Worm (Caenorhabditis elegans): ENCODE measurements around the gene ncx-5.
A peak's percentile ranks its signal among the peaks of the same experiment; 100 is the strongest.

ncx-5 gene

ce11 chrV:10501295-10501694 lies 11.4 kb upstream of the ncx-5 start, which contains the start of gene C35A5.3:
Gene C35A5.3 (minus strand): TSS chrV:10501395.
- no peak for TF ChIP-seq ztf-25 (GFP tag; IDR thresholded peaks at IDR 0.05)
- TF ChIP-seq ztf-6 (GFP tag; IDR thresholded peaks at IDR 0.05): no peak
- no peak for TF ChIP-seq lir-1 (GFP tag; conservative IDR thresholded peaks at IDR 0.05)
- no peak for TF ChIP-seq sea-2 (GFP tag; IDR thresholded peaks at IDR 0.05)
- TF ChIP-seq lag-1 (GFP tag; IDR thresholded peaks at IDR 0.05): no peak
- TF ChIP-seq F33H1.4 (GFP tag; IDR thresholded peaks at IDR 0.05): no peak
- TF ChIP-seq egl-44 (GFP tag; IDR thresholded peaks at IDR 0.05): no peak
- no peak for TF ChIP-seq ceh-91 (GFP tag; IDR thresholded peaks at IDR 0.05)
- TF ChIP-seq repo-1 (tag; optimal IDR thresholded peaks at IDR 0.05): no peak
- TF ChIP-seq zim-3 (tag; optimal IDR thresholded peaks at IDR 0.05): no peak
- no peak for TF ChIP-seq Y53F4B.3 (GFP tag; IDR thresholded peaks at IDR 0.05)
- TF ChIP-seq fkh-3 (tag; optimal IDR thresholded peaks at IDR 0.05): no peak
- no peak for TF ChIP-seq nhr-120 (GFP tag; IDR thresholded peaks at IDR 0.05)

ce11 chrV:10496733-10497132 lies 6.8 kb upstream of the ncx-5 start, which contains the start of gene C35A5.4:
Gene C35A5.4 (plus strand): TSS chrV:10497033.
- TF ChIP-seq Y67H2A.10 (GFP tag; conservative IDR thresholded peaks at IDR 0.05) (no peak), unc-130 (GFP tag; optimal IDR thresholded peaks at IDR 0.05) (no peak), ztf-6 (GFP tag; IDR thresholded peaks at IDR 0.05) (no peak), sdz-38 (tag; optimal IDR thresholded peaks at IDR 0.05) (no peak), B0019.2 (GFP tag; conservative IDR thresholded peaks at IDR 0.05) (no peak), sea-2 (GFP tag; IDR thresholded peaks at IDR 0.05) (no peak), B0336.3 (GFP tag; IDR thresholded peaks at IDR 0.05) (no peak), ztf-3 (GFP tag; optimal IDR thresholded peaks at IDR 0.05) (no peak), F57C9.4 (tag; optimal IDR thresholded peaks at IDR 0.05) (no peak), rcor-1 (GFP tag; IDR thresholded peaks at IDR 0.05) (no peak), T07F8.4 (tag; optimal IDR thresholded peaks at IDR 0.05) (no peak), mes-4 (tag; optimal IDR thresholded peaks at IDR 0.05) (no peak), atf-7 (tag; optimal IDR thresholded peaks at IDR 0.05) (no peak), tlf-1 (GFP tag; optimal IDR thresholded peaks at IDR 0.05) (no peak), hrde-1 (tag; optimal IDR thresholded peaks at IDR 0.05; ENCODE audit: borderline replicate concordance) (no peak), ztf-22 (GFP tag; optimal IDR thresholded peaks at IDR 0.05) (no peak), nhr-179 (tag; optimal IDR thresholded peaks at IDR 0.05) (no peak), mxl-1 (tag; optimal IDR thresholded peaks at IDR 0.05) (no peak)

ce11 chrV:10493150-10493549 lies 3.3 kb upstream of the ncx-5 start, which contains the start of gene ugt-33:
Gene ugt-33 (plus strand): TSS chrV:10493409.
- no peak for TF ChIP-seq xnd-1 (tag; optimal IDR thresholded peaks at IDR 0.05)
- TF ChIP-seq nhr-80 (tag; optimal IDR thresholded peaks at IDR 0.05): peak; percentile 47

- TF ChIP-seq attf-6 (GFP tag; IDR thresholded peaks at IDR 0.05) (no peak), attf-3 (GFP tag; conservative IDR thresholded peaks at IDR 0.05) (no peak), nhr-90 (tag; optimal IDR thresholded peaks at IDR 0.05) (no peak), pbrm-1 (GFP tag; IDR thresholded peaks at IDR 0.05) (no peak), F33H1.4 (GFP tag; IDR thresholded peaks at IDR 0.05) (no peak), Y67H2A.10 (GFP tag; conservative IDR thresholded peaks at IDR 0.05) (no peak), nhr-120 (GFP tag; IDR thresholded peaks at IDR 0.05) (no peak), F55B11.4 (tag; optimal IDR thresholded peaks at IDR 0.05; ENCODE audit: borderline replicate concordance, insufficient read depth) (no peak), madf-6 (GFP tag; IDR thresholded peaks at IDR 0.05) (no peak), Y53F4B.3 (GFP tag; IDR thresholded peaks at IDR 0.05) (no peak), somi-1 (GFP tag; optimal IDR thresholded peaks at IDR 0.05) (no peak), sptf-2 (GFP tag; optimal IDR thresholded peaks at IDR 0.05) (no peak), hmg-1.2 (GFP tag; IDR thresholded peaks at IDR 0.05) (no peak), rpc-1 (optimal IDR thresholded peaks at IDR 0.05) (no peak), rpc-1 (tag; optimal IDR thresholded peaks at IDR 0.05) (no peak), athp-1 (tag; optimal IDR thresholded peaks at IDR 0.05) (no peak), ztf-25 (GFP tag; IDR thresholded peaks at IDR 0.05) (no peak), let-526 (GFP tag; IDR thresholded peaks at IDR 0.05) (no peak), ccch-3 (GFP tag; optimal IDR thresholded peaks at IDR 0.05) (no peak), bed-1 (GFP tag; IDR thresholded peaks at IDR 0.05) (no peak)
These were observed 1.5 kb upstream of the ncx-5 start, which contains the start of gene aqp-5 for ce11 chrV:10491443-10491842. Gene aqp-5 (plus strand): TSS chrV:10491743.

Measured in whole organism, young adult.